Worm (Caenorhabditis elegans): ENCODE results near the gene mup-2.

The mup-2 gene

DNA sequence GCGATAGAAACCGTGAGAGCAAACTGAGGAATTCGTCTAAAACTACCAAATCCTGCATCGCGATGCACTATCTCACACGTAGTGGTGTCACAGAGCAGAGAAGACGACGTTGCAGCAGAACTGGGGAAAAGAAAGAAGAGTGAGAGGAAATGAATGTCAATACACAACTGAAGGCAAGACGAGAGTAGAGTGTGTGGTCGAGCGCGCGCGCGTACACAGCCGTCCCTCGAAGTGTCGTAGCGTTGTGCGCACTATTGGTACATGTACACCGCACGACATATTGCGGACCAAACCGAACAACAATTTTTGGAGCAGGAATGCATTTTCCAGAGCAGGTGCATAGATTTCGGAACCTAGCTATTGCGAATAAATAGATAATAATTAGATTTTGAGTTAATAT, 31.7 kb downstream of the mup-2 start (continued):
- TF ChIP-seq sptf-2 (GFP tag; optimal IDR thresholded peaks at IDR 0.05) (no peak), mes-4 (tag; optimal IDR thresholded peaks at IDR 0.05) (no peak), hmg-1.2 (GFP tag; IDR thresholded peaks at IDR 0.05) (peak; percentile 38; the same call in 1 of the 2 replicates), mxl-1 (tag; optimal IDR thresholded peaks at IDR 0.05) (no peak), ceh-91 (GFP tag; IDR thresholded peaks at IDR 0.05) (no peak), xnd-1 (tag; optimal IDR thresholded peaks at IDR 0.05) (no peak), lin-26 (GFP tag; IDR thresholded peaks at IDR 0.05) (peak; percentile 64), egl-18 (GFP tag; IDR thresholded peaks at IDR 0.05) (no peak), zfh-2 (GFP tag; conservative IDR thresholded peaks at IDR 0.05) (no peak; the same call in 1 of the 2 replicates), tbx-9 (tag; optimal IDR thresholded peaks at IDR 0.05; ENCODE audit: borderline replicate concordance) (no peak), unc-130 (GFP tag; optimal IDR thresholded peaks at IDR 0.05) (no peak), dpff-1 (tag; optimal IDR thresholded peaks at IDR 0.05) (no peak), B0336.3 (GFP tag; IDR thresholded peaks at IDR 0.05) (peak; percentile 61; the same call in 1 of the 2 replicates), F57C9.4 (tag; optimal IDR thresholded peaks at IDR 0.05) (no peak), F23B12.7 (tag; optimal IDR thresholded peaks at IDR 0.05; ENCODE audit: insufficient read depth) (no peak), ceh-100 (GFP tag; IDR thresholded peaks at IDR 0.05) (no peak), chd-7 (tag; optimal IDR thresholded peaks at IDR 0.05) (peak; percentile 23), ceh-27 (GFP tag; optimal IDR thresholded peaks at IDR 0.05) (peak; percentile 75), D2030.7 (GFP tag; IDR thresholded peaks at IDR 0.05) (no peak), cebp-2 (GFP tag; IDR thresholded peaks at IDR 0.05) (no peak), snpc-1.1 (tag; optimal IDR thresholded peaks at IDR 0.05; ENCODE audit: insufficient read depth) (no peak), F52B5.7 (tag; optimal IDR thresholded peaks at IDR 0.05) (no peak), ztf-22 (GFP tag; optimal IDR thresholded peaks at IDR 0.05) (peak; percentile 36), repo-1 (tag; optimal IDR thresholded peaks at IDR 0.05) (no peak), lin-35 (GFP tag; optimal IDR thresholded peaks at IDR 0.05) (no peak), nfya-1 (tag; optimal IDR thresholded peaks at IDR 0.05; ENCODE audit: borderline replicate concordance, insufficient read depth) (no peak), ets-4 (GFP tag; optimal IDR thresholded peaks at IDR 0.05) (peak; percentile 39), lir-1 (GFP tag; conservative IDR thresholded peaks at IDR 0.05) (no peak), Y79H2A.3 (GFP tag; conservative IDR thresholded peaks at IDR 0.05) (no peak), nhr-80 (tag; optimal IDR thresholded peaks at IDR 0.05) (peak; percentile 59), dox-1 (GFP tag; IDR thresholded peaks at IDR 0.05) (peak; percentile 56), bed-1 (GFP tag; IDR thresholded peaks at IDR 0.05) (no peak), nhr-179 (tag; optimal IDR thresholded peaks at IDR 0.05) (no peak), T26A5.8 (tag; optimal IDR thresholded peaks at IDR 0.05) (no peak), madf-8 (GFP tag; conservative IDR thresholded peaks at IDR 0.05) (no peak), sea-2 (GFP tag; IDR thresholded peaks at IDR 0.05) (no peak), C17E4.6 (GFP tag; IDR thresholded peaks at IDR 0.05) (no peak), ztf-3 (GFP tag; optimal IDR thresholded peaks at IDR 0.05) (no peak), cebp-1 (GFP tag; IDR thresholded peaks at IDR 0.05) (no peak), cebp-1 (tag; optimal IDR thresholded peaks at IDR 0.05) (no peak), ceh-79 (tag; optimal IDR thresholded peaks at IDR 0.05) (no peak), pbrm-1 (GFP tag; IDR thresholded peaks at IDR 0.05) (no peak), lin-40 (tag; optimal IDR thresholded peaks at IDR 0.05) (no peak), lag-1 (GFP tag; IDR thresholded peaks at IDR 0.05) (no peak), atf-7 (tag; optimal IDR thresholded peaks at IDR 0.05) (no peak), pha-4 (tag; optimal IDR thresholded peaks at IDR 0.05) (no peak), zim-3 (tag; optimal IDR thresholded peaks at IDR 0.05) (no peak), aptf-2 (GFP tag; conservative IDR thresholded peaks at IDR 0.05) (no peak), egl-44 (GFP tag; IDR thresholded peaks at IDR 0.05) (no peak), efl-1 (GFP tag; optimal IDR thresholded peaks at IDR 0.05) (peak; percentile 16)

Measured in whole organism, young adult.